Fruit fly (Drosophila melanogaster): Measurements from ENCODE around the gene NUCB1.

Gene NUCB1

DNA sequence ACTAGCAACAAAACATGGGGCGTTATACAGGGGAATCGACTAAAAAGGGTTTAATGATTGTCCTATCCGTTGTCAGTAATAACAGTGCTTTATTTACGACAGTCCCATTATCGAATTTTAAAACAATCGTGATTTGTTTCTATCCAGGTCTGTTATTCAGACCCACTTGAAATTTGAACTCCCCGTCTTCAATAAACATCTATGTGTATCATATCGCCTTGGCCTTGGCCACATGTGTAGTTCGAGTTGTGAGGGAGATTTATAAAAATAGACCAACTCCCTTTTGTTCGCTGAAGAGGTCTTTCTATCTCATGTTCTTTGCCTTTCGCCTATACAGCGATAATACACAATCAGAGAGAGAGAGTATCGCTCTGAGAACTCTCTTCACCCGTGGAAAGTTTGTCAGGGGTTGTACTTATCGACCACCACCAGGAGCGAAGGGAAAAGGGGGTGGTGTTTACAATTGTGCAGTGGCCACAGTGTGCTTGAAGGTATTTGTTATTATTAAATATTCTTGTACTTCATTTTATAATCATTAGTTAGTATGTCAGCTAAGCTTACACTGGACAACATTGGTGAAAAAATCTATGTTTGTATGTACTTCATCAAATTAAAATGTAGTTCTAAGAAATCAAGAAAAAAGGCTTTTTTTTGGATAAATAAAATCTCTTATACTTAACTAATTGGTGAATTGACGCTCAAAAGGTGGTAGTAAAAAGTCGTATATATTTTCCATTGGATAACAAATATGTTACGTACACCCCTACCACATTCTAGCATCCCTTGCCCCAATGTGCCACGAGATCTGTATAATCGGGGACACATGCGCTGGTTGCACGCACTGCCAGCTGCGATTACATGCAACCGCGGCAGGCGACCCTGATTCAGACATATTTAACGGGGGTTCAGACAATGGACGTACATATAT, 44.7 kb downstream of the NUCB1 start (continued):
- TF ChIP-seq CG14667 (GFP tag; IDR thresholded peaks at IDR 0.05): peak; percentile 43; the same call in 1 of the 2 replicates
- 0 out of 2 replicates have a peak, but pooled peaks have one; percentile 45 for TF ChIP-seq CG32772 (GFP tag; IDR thresholded peaks at IDR 0.05)
- TF ChIP-seq Bgb (GFP tag; IDR thresholded peaks at IDR 0.05; ENCODE audit: partially characterized antibody): no peak
- TF ChIP-seq nmo (GFP tag; optimal IDR thresholded peaks at IDR 0.05): peak; percentile 94
- TF ChIP-seq GATAe (GFP tag; conservative IDR thresholded peaks at IDR 0.05): no peak
- peak; percentile 57 for TF ChIP-seq lmd (GFP tag; IDR thresholded peaks at IDR 0.05)
- peak; percentile 40; the same call in 2 of the 3 replicates for TF ChIP-seq so (GFP tag; IDR thresholded peaks at IDR 0.05)
- TF ChIP-seq CG18764 (GFP tag; optimal IDR thresholded peaks at IDR 0.05): peak; percentile 55
- no peak for TF ChIP-seq MTF-1 (GFP tag; optimal IDR thresholded peaks at IDR 0.05; ENCODE audit: borderline replicate concordance)
- TF ChIP-seq crol (GFP tag; IDR thresholded peaks at IDR 0.05): peak; percentile 88
- peak; percentile 72 for TF ChIP-seq Six4 (GFP tag; optimal IDR thresholded peaks at IDR 0.05)
- TF ChIP-seq CG18476 (GFP tag; optimal IDR thresholded peaks at IDR 0.05): peak; percentile 62
- TF ChIP-seq CG12299 (tag; optimal IDR thresholded peaks at IDR 0.05): peak; percentile 55
- TF ChIP-seq eve (GFP tag; optimal IDR thresholded peaks at IDR 0.05): peak; percentile 35 to 92
- TF ChIP-seq lola (GFP tag; optimal IDR thresholded peaks at IDR 0.05): peak in 1 of 3 experiments; percentile 96
- peak; percentile 62 for TF ChIP-seq CG17328 (GFP tag; IDR thresholded peaks at IDR 0.05)
- peak; percentile 75 for TF ChIP-seq CG6654 (GFP tag; optimal IDR thresholded peaks at IDR 0.05)
- TF ChIP-seq CG9437 (GFP tag; optimal IDR thresholded peaks at IDR 0.05): peak; percentile 74
- TF ChIP-seq sr (GFP tag; IDR thresholded peaks at IDR 0.05): no peak
- peak in 1 of 2 experiments; percentile 72 for TF ChIP-seq Eip74EF (GFP tag; optimal IDR thresholded peaks at IDR 0.05)
- peak; percentile 70 for TF ChIP-seq Camta (GFP tag; optimal IDR thresholded peaks at IDR 0.05)
- TF ChIP-seq tin (GFP tag; optimal IDR thresholded peaks at IDR 0.05): peak; percentile 80
- no peak for TF ChIP-seq CG6683 (GFP tag; optimal IDR thresholded peaks at IDR 0.05)
- no peak for TF ChIP-seq Dll (GFP tag; IDR thresholded peaks at IDR 0.05; ENCODE audit: partially characterized antibody)
- TF ChIP-seq CG16813 (GFP tag; IDR thresholded peaks at IDR 0.05; ENCODE audit: partially characterized antibody): 0 out of 3 replicates have a peak, but pooled peaks have one; percentile 28
- TF ChIP-seq phol (tag; optimal IDR thresholded peaks at IDR 0.05): peak; percentile 92
- no peak for TF ChIP-seq Adf1 (GFP tag; IDR thresholded peaks at IDR 0.05)
- peak; percentile 88 for TF ChIP-seq CG2875 (GFP tag; optimal IDR thresholded peaks at IDR 0.05)
- peak; percentile 7 for TF ChIP-seq CG15514 (GFP tag; optimal IDR thresholded peaks at IDR 0.05)
- TF ChIP-seq corto (GFP tag; optimal IDR thresholded peaks at IDR 0.05): no peak
- TF ChIP-seq CG17612 (GFP tag; IDR thresholded peaks at IDR 0.05): no peak
- no peak for TF ChIP-seq CG6765 (GFP tag; optimal IDR thresholded peaks at IDR 0.05)
- TF ChIP-seq CG11696 (GFP tag; IDR thresholded peaks at IDR 0.05): 0 out of 2 replicates have a peak, but pooled peaks have one; percentile 38
- peak; percentile 52 for TF ChIP-seq CTCF (GFP tag; optimal IDR thresholded peaks at IDR 0.05)
- no peak; the same call in 2 of the 3 replicates for TF ChIP-seq HLH4C (GFP tag; IDR thresholded peaks at IDR 0.05; ENCODE audit: partially characterized antibody)
- peak; percentile 60 for TF ChIP-seq dm (GFP tag; optimal IDR thresholded peaks at IDR 0.05)
- TF ChIP-seq Hsf (GFP tag; optimal IDR thresholded peaks at IDR 0.05): peak; percentile 73
- no peak for TF ChIP-seq h (optimal IDR thresholded peaks at IDR 0.05)
- TF ChIP-seq jing (GFP tag; optimal IDR thresholded peaks at IDR 0.05): peak; percentile 67
- peak; percentile 77 for TF ChIP-seq CG30431 (GFP tag; optimal IDR thresholded peaks at IDR 0.05)
- TF ChIP-seq ato (GFP tag; IDR thresholded peaks at IDR 0.05; ENCODE audit: partially characterized antibody): no peak
- TF ChIP-seq Hmx (GFP tag; optimal IDR thresholded peaks at IDR 0.05): no peak
- TF ChIP-seq CG1792 (GFP tag; optimal IDR thresholded peaks at IDR 0.05): no peak
- no peak; the same call in 1 of the 2 replicates for TF ChIP-seq Nf-YA (GFP tag; IDR thresholded peaks at IDR 0.05)
- no peak for TF ChIP-seq Sry-δ (GFP tag; optimal IDR thresholded peaks at IDR 0.05)
- no peak for TF ChIP-seq mam (GFP tag; optimal IDR thresholded peaks at IDR 0.05)
- TF ChIP-seq Fer1 (GFP tag; optimal IDR thresholded peaks at IDR 0.05): no peak
- TF ChIP-seq ase (GFP tag; IDR thresholded peaks at IDR 0.05): peak; percentile 47; the same call in 1 of the 3 replicates

All from whole organism, embryonic.